Worm (Caenorhabditis elegans) whole organism, dauer: ENCODE measurements around the gene Y68A4A.13.

ENCODE experiments used
- unc-62 ChIP-seq: sonication (generic microtip); optimal IDR thresholded peaks from 2 replicates; lab custom pipeline; 2017; ENCODE audit warnings: missing biosample characterization, missing genetic modification reagents, missing genetic modification characterization

Y68A4A.13 gene

ce11 chrV:17223305-17223704 lies 15.4 kb upstream of the Y68A4A.13 start, which contains the start of gene srh-252:
TSS of gene srh-252 (minus strand) at chrV:17223405.
- TF ChIP-seq unc-62 (GFP tag; lab: Kevin White, UChicago) = no peak

ce11 chrV:17220345-17220744 lies 12.4 kb upstream of the Y68A4A.13 start, which contains the start of gene srh-109:
TSS of gene srh-109 (minus strand) at chrV:17220445.
- TF ChIP-seq unc-62 (GFP tag; lab: Kevin White, UChicago) = no peak

- no peak for TF ChIP-seq unc-62 (GFP tag; lab: Kevin White, UChicago)
These were observed 9.7 kb upstream of the Y68A4A.13 start, which contains the start of gene srbc-62 for ce11 chrV:17217690-17218089. TSS of gene srbc-62 (plus strand) at chrV:17217990.

ce11 chrV:17215602-17216001 lies 7.7 kb upstream of the Y68A4A.13 start:
- TF ChIP-seq unc-62 (GFP tag; lab: Kevin White, UChicago) = no peak

ce11 chrV:17212743-17213142 lies 4.8 kb upstream of the Y68A4A.13 start, which contains the start of gene srh-113:
TSS of gene srh-113 (plus strand) at chrV:17213043.
- no peak for TF ChIP-seq unc-62 (GFP tag; lab: Kevin White, UChicago)

ce11 chrV:17211989-17212731 lies 4.2 kb upstream of the Y68A4A.13 start, which contains the start of gene srh-236:
TSS of gene srh-236 (minus strand) at chrV:17212039.
- TF ChIP-seq unc-62 (GFP tag; lab: Kevin White, UChicago) = no peak

ce11 chrV:17206469-17206868 lies 1.5 kb downstream of the Y68A4A.13 start:
- no peak for TF ChIP-seq unc-62 (GFP tag; lab: Kevin White, UChicago)

ce11 chrV:17201847-17202246 lies 6.1 kb downstream of the Y68A4A.13 start, which contains the start of gene Y68A4A.10:
TSS of gene Y68A4A.10 (plus strand) at chrV:17202147.
- TF ChIP-seq unc-62 (GFP tag; lab: Kevin White, UChicago) = no peak

- no peak for TF ChIP-seq unc-62 (GFP tag; lab: Kevin White, UChicago)
These were observed 9.0 kb downstream of the Y68A4A.13 start, which contains the start of gene srz-96 for ce11 chrV:17198926-17199325. TSS of gene srz-96 (plus strand) at chrV:17199226.

ce11 chrV:17192238-17192637 lies 15.7 kb downstream of the Y68A4A.13 start, which contains the start of gene srz-47:
TSS of gene srz-47 (minus strand) at chrV:17192338.
- no peak for TF ChIP-seq unc-62 (GFP tag; lab: Kevin White, UChicago)

- no peak for TF ChIP-seq unc-62 (GFP tag; lab: Kevin White, UChicago)
These were observed 17.5 kb downstream of the Y68A4A.13 start, which contains the start of gene str-199 for ce11 chrV:17190399-17190798. TSS of gene str-199 (minus strand) at chrV:17190499.

- TF ChIP-seq unc-62 (GFP tag; lab: Kevin White, UChicago) = no peak
These were observed 25.9 kb downstream of the Y68A4A.13 start, which contains the start of gene srh-159 for ce11 chrV:17182045-17182444. TSS of gene srh-159 (plus strand) at chrV:17182345.

ce11 chrV:17178457-17178856 lies 29.5 kb downstream of the Y68A4A.13 start, which contains the start of gene srh-174:
TSS of gene srh-174 (plus strand) at chrV:17178757.
- TF ChIP-seq unc-62 (GFP tag; lab: Kevin White, UChicago) = no peak

- TF ChIP-seq unc-62 (GFP tag; lab: Kevin White, UChicago) = no peak
These were observed 30.0 kb downstream of the Y68A4A.13 start, which contains the start of gene srsx-1 for ce11 chrV:17177967-17178366. TSS of gene srsx-1 (minus strand) at chrV:17178067.

ce11 chrV:17173738-17174137 lies 34.2 kb downstream of the Y68A4A.13 start, which contains the start of gene srbc-25:
TSS of gene srbc-25 (plus strand) at chrV:17174038.
- TF ChIP-seq unc-62 (GFP tag; lab: Kevin White, UChicago) = no peak

- TF ChIP-seq unc-62 (GFP tag; lab: Kevin White, UChicago) = no peak
These were observed 36.4 kb downstream of the Y68A4A.13 start, which contains the start of gene srbc-26 for ce11 chrV:17171551-17171950. TSS of gene srbc-26 (plus strand) at chrV:17171851.
